Worm (Caenorhabditis elegans): Measurements from ENCODE around the gene bcat-1.
A peak's percentile ranks its signal among the peaks of the same experiment; 100 is the strongest.

DNA sequence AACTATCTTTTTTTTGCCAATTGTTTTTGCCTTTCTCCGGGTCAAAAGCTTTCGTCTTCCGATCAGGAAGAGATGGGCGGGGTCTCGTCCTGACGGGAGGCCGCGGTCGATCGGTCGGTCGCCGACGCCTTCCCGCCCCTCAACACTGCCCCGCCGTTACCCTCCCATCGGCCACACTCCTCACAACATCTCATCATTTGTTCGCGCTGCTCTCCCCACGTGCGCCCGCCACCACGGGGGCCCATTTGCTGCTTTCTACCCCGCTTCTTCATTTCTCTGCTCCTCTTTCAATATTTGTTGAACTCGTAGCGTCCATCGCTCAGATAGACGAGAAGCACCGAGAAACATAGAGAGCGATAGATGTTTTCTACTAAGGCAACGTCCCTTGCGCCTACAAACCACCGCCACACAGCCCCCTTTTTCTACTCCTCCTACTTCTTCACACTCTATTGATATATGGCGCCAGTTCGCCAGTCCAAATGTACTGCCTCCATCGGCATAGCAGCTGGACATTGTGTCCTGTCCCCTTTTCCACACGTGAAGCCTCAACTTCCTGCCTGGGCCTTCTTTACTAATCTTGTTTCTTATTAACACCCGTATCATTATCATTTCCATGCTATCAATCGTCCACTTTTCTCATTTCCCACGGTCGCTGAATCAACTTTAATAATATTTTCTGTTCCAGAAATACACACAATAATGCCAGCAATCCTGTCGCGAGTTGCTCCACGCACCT lies at the start of gene bcat-1:
- TF ChIP-seq lin-39 (tag; optimal IDR thresholded peaks at IDR 0.05), result no peak
- no peak for TF ChIP-seq zag-1 (tag; optimal IDR thresholded peaks at IDR 0.05)
- TF ChIP-seq ztf-11 (tag; optimal IDR thresholded peaks at IDR 0.05), result peak in 1 of 2 experiments; percentile 55
- TF ChIP-seq nhr-84 (tag; optimal IDR thresholded peaks at IDR 0.05), result no peak
- TF ChIP-seq blmp-1 (tag; optimal IDR thresholded peaks at IDR 0.05), result no peak
- TF ChIP-seq nhr-90 (tag; optimal IDR thresholded peaks at IDR 0.05; ENCODE audit: poor library complexity), result peak; percentile 40
- peak; percentile 71 for TF ChIP-seq nhr-20 (tag; optimal IDR thresholded peaks at IDR 0.05)
- peak; percentile 58 for TF ChIP-seq unc-86 (tag; optimal IDR thresholded peaks at IDR 0.05)
- no peak for TF ChIP-seq lin-13 (GFP tag; optimal IDR thresholded peaks at IDR 0.05)
- no peak for TF ChIP-seq egl-27 (tag; optimal IDR thresholded peaks at IDR 0.05)
- peak; percentile 9 to 62 (median 61) for TF ChIP-seq ceh-82 (tag; optimal IDR thresholded peaks at IDR 0.05)
- TF ChIP-seq fkh-10 (GFP tag; optimal IDR thresholded peaks at IDR 0.05), result peak; percentile 38
- TF ChIP-seq nhr-77 (tag; optimal IDR thresholded peaks at IDR 0.05), result peak; percentile 46
- no peak for TF ChIP-seq fos-1 (tag; optimal IDR thresholded peaks at IDR 0.05)

Measured in whole organism, L1 larva.